Worm (Caenorhabditis elegans) whole organism, late embryonic: ENCODE data around the gene Y11D7A.5.

Experiments used
- ama-1 ChIP-seq: fragments of 150-350 bp; optimal IDR thresholded peaks from 2 replicates; lab custom pipeline; 2014
- ceh-2 ChIP-seq: sonication (generic microtip); optimal IDR thresholded peaks from 2 replicates; lab custom pipeline; 2016; ENCODE audit warnings: missing genotype, missing genetic modification characterization, missing compliant biosample characterization
- ceh-30 ChIP-seq: fragments of 150-350 bp; optimal IDR thresholded peaks from 2 replicates; lab custom pipeline; 2014; ENCODE audit warnings: missing biosample characterization, missing genetic modification characterization
- ceh-45 ChIP-seq: fragments of 200-800 bp; sonication (Bioruptor generic); IDR thresholded peaks from 2 replicates; pipeline ENCODE4 v1.3.6; 2022; ENCODE audit warnings: missing genetic modification reagents, missing genetic modification characterization, missing compliant biosample characterization
- hlh-13 ChIP-seq: fragments of 200-800 bp; sonication (Bioruptor generic); optimal IDR thresholded peaks from 2 replicates; lab custom pipeline; 2018; ENCODE audit warnings: mild to moderate bottlenecking, missing genetic modification characterization, missing compliant biosample characterization
- lin-11 ChIP-seq: fragments of 200-800 bp; sonication (Bioruptor generic); optimal IDR thresholded peaks from 2 replicates; lab custom pipeline; 2018; ENCODE audit warnings: mild to moderate bottlenecking, missing genetic modification characterization, missing compliant biosample characterization
- nfya-1 ChIP-seq: sonication (generic microtip); optimal IDR thresholded peaks from 2 replicates; lab custom pipeline; 2017; ENCODE audit warnings: missing genetic modification characterization, mild to moderate bottlenecking, missing compliant biosample characterization, antibody characterized with exemption, moderate library complexity
- pha-2 ChIP-seq: sonication (generic microtip); optimal IDR thresholded peaks from 2 replicates; lab custom pipeline; 2017; ENCODE audit warnings: mild to moderate bottlenecking, missing genetic modification characterization, missing compliant biosample characterization
- pqm-1 ChIP-seq: sonication (generic microtip); optimal IDR thresholded peaks from 2 replicates; lab custom pipeline; 2016; ENCODE audit warnings: missing genetic modification characterization, missing compliant biosample characterization
- rnt-1 ChIP-seq: sonication (generic microtip); optimal IDR thresholded peaks from 2 replicates; lab custom pipeline; 2016; ENCODE audit warnings: missing genetic modification characterization, missing compliant biosample characterization
- unc-86 ChIP-seq: sonication (generic microtip); optimal IDR thresholded peaks from 2 replicates; lab custom pipeline; 2016; ENCODE audit warnings: missing genetic modification characterization, missing compliant biosample characterization

- TF ChIP-seq ceh-2 (tag; lab: Kevin White, UChicago) (no peak), pqm-1 (tag; lab: Kevin White, UChicago) (no peak), rnt-1 (tag; lab: Kevin White, UChicago) (no peak), ama-1 (lab: Kevin White, UChicago) (no peak), lin-11 (tag; lab: Kevin White, UChicago) (no peak), nfya-1 (tag; lab: Kevin White, UChicago) (no peak), ceh-45 (GFP tag; lab: Robert Waterston, UW) (no peak), pha-2 (no peak), unc-86 (tag; lab: Kevin White, UChicago) (no peak), ceh-30 (tag; lab: Kevin White, UChicago) (no peak), hlh-13 (GFP tag; lab: Kevin White, UChicago) (no peak)
Measured at ce11 chrIV:9245423-9245822, at the start of gene Y11D7A.5.
